Fruit fly (Drosophila melanogaster) Kc167 (cell line): ENCODE measurements around the gene CG6674.

Experiments used
- Myc ChIP-seq: fragments of >200 bp; optimal IDR thresholded peaks from 2 replicates; lab custom pipeline; 2017; ENCODE audit warnings: missing external identifiers
- Sin3A ChIP-seq: fragments of >200 bp; optimal IDR thresholded peaks from 2 replicates; lab custom pipeline; 2018; ENCODE audit warnings: missing external identifiers
- h ChIP-seq: fragments of >200 bp; optimal IDR thresholded peaks from 3 replicates; lab custom pipeline; 2018; ENCODE audit warnings: missing external identifiers
- insv ChIP-seq: fragments of >200 bp; optimal IDR thresholded peaks from 3 replicates; lab custom pipeline; 2018; ENCODE audit warnings: missing external identifiers
- psq ChIP-seq: fragments of >200 bp; optimal IDR thresholded peaks from 2 replicates; lab custom pipeline; 2017; ENCODE audit warnings: missing external identifiers
- ttk ChIP-seq: sonication (Bioruptor generic); optimal IDR thresholded peaks from 2 replicates; lab custom pipeline; 2017; ENCODE audit warnings: missing external identifiers

Gene CG6674

DNA sequence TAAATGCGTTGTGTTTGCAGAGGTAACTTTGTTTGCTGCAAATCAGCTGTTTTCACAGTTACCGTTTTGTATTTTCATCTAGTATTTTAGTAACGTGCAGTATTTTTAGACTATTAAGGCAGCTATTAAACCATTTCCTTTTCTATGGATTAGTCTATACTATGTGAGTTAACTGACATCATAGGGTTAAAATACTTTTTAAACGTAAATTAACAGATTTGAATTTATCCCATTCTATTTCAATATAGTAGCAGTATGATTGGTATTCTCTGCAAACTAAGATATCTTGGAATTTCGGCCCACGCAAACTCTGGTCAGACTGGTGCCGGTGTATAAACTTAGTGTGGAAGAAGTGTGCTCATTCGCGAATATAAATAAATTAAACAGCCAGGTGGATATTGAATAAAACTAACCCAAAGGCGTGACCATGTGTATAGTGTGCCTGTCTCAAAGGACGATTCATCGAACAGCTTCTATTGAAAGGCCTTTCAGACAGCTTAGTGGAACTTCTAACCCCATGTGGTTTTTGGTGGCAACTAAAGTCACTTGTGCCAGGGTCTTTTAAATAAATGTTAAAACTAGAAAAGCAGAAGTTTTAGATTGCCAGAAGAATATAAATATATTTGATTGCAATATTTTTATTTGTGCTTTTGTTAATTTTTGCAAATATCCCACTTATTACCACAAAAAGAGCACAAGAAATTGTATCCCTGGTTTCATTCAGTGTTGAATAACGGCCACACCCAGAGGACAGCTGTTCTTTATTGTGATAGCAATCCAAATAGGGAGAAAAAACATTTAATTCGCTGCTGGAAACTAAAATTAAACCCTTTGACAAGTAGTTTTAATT lies at the start of gene CG6674, which contains the start of the genes CG42455 and vnc:
TSS of gene CG6674 (minus strand) at position 48 of the 850 bp plus-strand sequence.
TSS of gene CG42455 (plus strand) at position 306 of the 850 bp plus-strand sequence.
TSS of gene vnc (plus strand) at position 306 of the 850 bp plus-strand sequence.
- TF ChIP-seq psq (lab: Kevin White, UChicago): no peak
- TF ChIP-seq h (lab: Kevin White, UChicago): no peak
- no peak for TF ChIP-seq ttk
- TF ChIP-seq insv: no peak
- TF ChIP-seq Sin3A (lab: Kevin White, UChicago): no peak
- TF ChIP-seq Myc (lab: Kevin White, UChicago): no peak

DNA sequence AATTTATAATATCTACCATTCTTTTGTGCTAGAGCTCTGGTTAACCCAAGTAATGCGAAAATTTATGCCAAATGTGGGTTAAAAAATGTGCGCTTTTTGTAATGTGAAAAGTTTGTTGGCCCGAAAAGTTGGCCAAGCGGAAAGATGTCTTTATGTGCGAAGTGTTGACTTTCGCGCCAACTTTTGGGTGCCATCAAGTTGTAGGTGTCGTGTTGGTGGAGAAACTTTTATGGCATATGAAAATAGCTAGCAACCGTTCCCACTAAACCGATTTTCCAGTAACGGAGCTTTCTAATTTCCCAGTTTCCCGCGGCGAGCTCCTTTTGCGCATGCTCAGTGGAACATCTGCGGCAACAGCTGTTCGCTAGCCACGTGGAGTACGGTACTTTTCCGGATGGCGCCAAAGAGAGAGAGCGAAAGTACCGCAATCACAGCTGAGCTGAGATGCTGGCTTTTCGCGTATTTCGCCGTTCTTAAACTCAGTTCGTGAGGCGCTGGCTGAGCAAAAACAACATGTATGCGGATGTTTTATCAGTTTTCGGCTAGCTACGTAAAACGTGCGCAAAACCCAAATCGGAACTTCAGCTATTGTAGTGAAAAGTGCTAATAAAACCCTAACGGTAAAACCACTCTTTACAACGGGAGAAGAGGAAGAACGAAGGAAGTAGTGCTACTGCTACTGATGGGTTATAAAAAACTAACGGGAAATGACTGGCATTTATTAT lies 2.5 kb upstream of the CG6674 start, which contains the start of gene dpr6:
TSS of gene dpr6 (plus strand) at position 480 of the 725 bp plus-strand sequence.
- TF ChIP-seq Myc (lab: Kevin White, UChicago) (no peak), psq (lab: Kevin White, UChicago) (no peak), ttk (no peak), insv (no peak), Sin3A (lab: Kevin White, UChicago) (no peak), h (lab: Kevin White, UChicago) (no peak)

- TF ChIP-seq ttk (no peak), psq (lab: Kevin White, UChicago) (no peak), Sin3A (lab: Kevin White, UChicago) (no peak), insv (no peak), h (lab: Kevin White, UChicago) (no peak), Myc (lab: Kevin White, UChicago) (no peak)
Observed at dm6 chr3L:9969158-9969557, 2.7 kb downstream of the CG6674 start.

DNA sequence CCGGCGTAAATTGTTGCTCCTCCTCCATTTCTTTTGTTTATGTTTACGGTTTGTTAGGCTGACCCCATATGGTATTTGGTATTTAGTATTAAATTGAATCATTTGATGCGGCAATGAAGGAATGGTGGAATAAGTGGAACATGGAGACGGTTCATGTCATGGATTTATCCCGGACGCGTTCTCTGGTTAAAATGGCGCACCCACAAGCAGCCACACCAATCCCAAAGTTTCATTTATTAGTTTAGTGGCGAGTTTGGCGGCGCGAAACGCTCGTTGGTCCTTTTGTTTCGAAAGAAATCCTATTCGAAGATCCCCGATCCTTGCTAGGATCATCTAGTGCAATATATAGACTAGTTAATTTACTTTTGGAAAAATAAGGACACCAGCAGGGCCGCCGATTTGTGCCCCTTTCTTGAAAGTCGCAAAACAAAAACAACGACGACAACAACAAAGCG lies 3.6 kb downstream of the CG6674 start, which contains the start of the genes CG6685 and Dronc:
TSS of gene CG6685 (minus strand) at position 51 of the 455 bp plus-strand sequence.
TSS of gene Dronc (plus strand) at position 213 of the 455 bp plus-strand sequence.
- TF ChIP-seq insv (no peak), psq (lab: Kevin White, UChicago) (no peak), Sin3A (lab: Kevin White, UChicago) (no peak), ttk (no peak), h (lab: Kevin White, UChicago) (no peak), Myc (lab: Kevin White, UChicago) (no peak)

dm6 chr3L:9927169-9927568 lies 44.7 kb downstream of the CG6674 start:
- no peak for TF ChIP-seq Myc (lab: Kevin White, UChicago)
- no peak for TF ChIP-seq Sin3A (lab: Kevin White, UChicago)
